Worm (Caenorhabditis elegans) whole organism, L3 larva: ENCODE data around the gene srx-26.

Experiments used
- ama-1 ChIP-seq: fragments of 150-350 bp; optimal IDR thresholded peaks from 2 replicates; lab custom pipeline; 2018
- pha-4 ChIP-seq: fragments of 150-350 bp; optimal IDR thresholded peaks from 2 replicates; lab custom pipeline; 2014; ENCODE audit warnings: missing biosample characterization, missing genetic modification reagents, missing genetic modification characterization

ce11 chrV:2742298-2742697, 10.6 kb downstream of the srx-26 start, which contains the start of gene srg-62:
- no peak for TF ChIP-seq pha-4 (tag; lab: Kevin White, UChicago)
- TF ChIP-seq ama-1: no peak
